Fruit fly (Drosophila melanogaster): ENCODE results near the gene Ir64a.

dm6 chr3L:5349751-5350310, 32.8 kb downstream of the Ir64a start:
- TF ChIP-seq ttk (optimal IDR thresholded peaks at IDR 0.05) (no peak), psq (optimal IDR thresholded peaks at IDR 0.05) (no peak), Myc (optimal IDR thresholded peaks at IDR 0.05) (no peak), Sin3A (optimal IDR thresholded peaks at IDR 0.05) (no peak), h (optimal IDR thresholded peaks at IDR 0.05) (no peak), insv (optimal IDR thresholded peaks at IDR 0.05) (no peak)
